Fruit fly (Drosophila melanogaster) whole organism, embryonic: Measurements from ENCODE around the gene lark.
A peak's percentile ranks its signal among the peaks of the same experiment; 100 is the strongest.

Source experiments
- Atf6 ChIP-seq: fragments of 200-800 bp; sonication (Bioruptor generic); IDR thresholded peaks from 2 replicates; pipeline ENCODE4 v1.3.6; 2022; ENCODE audit warnings: missing biosample characterization, missing genetic modification characterization
- CG10431 ChIP-seq: fragments of 200-800 bp; sonication (Bioruptor generic); optimal IDR thresholded peaks from 3 replicates; lab custom pipeline; 2018; ENCODE audit warnings: missing biosample characterization, mild to moderate bottlenecking, missing genetic modification characterization
- CG13287 ChIP-seq: fragments of 200-800 bp; sonication (Bioruptor generic); IDR thresholded peaks from 2 replicates; pipeline ENCODE4 v1.3.6; 2022; ENCODE audit warnings: missing biosample characterization, missing genetic modification characterization; ENCODE audit not compliant: partially characterized antibody
- CG13424 ChIP-seq: fragments of 200-800 bp; sonication (Bioruptor generic); optimal IDR thresholded peaks from 2 replicates; lab custom pipeline; 2019; ENCODE audit warnings: missing biosample characterization, mild to moderate bottlenecking, missing genetic modification characterization, moderate library complexity
- CG13624 ChIP-seq: fragments of 200-800 bp; sonication (Bioruptor generic); optimal IDR thresholded peaks from 2 replicates; lab custom pipeline; 2016; ENCODE audit warnings: missing biosample characterization, missing genetic modification characterization
- CG14860 ChIP-seq: fragments of 200-800 bp; sonication (Bioruptor generic); IDR thresholded peaks from 3 replicates; pipeline ENCODE4 v1.3.6; 2022; ENCODE audit warnings: missing biosample characterization, missing genetic modification characterization; ENCODE audit not compliant: partially characterized antibody
- CG17612 ChIP-seq: fragments of 200-800 bp; sonication (Bioruptor generic); IDR thresholded peaks from 2 replicates; pipeline ENCODE4 v1.3.6; 2022; ENCODE audit warnings: missing biosample characterization, missing genetic modification characterization
- CG17802 ChIP-seq: fragments of 200-800 bp; sonication (Bioruptor generic); optimal IDR thresholded peaks from 2 replicates; lab custom pipeline; 2018; ENCODE audit warnings: missing biosample characterization, mild to moderate bottlenecking, missing genetic modification characterization, moderate library complexity
- CG1792 ChIP-seq: fragments of 200-800 bp; sonication (Bioruptor generic); optimal IDR thresholded peaks from 2 replicates; lab custom pipeline; 2016; ENCODE audit warnings: missing biosample characterization, missing genetic modification characterization
- CG1832 ChIP-seq: fragments of 200-800 bp; sonication (Bioruptor generic); optimal IDR thresholded peaks from 2 replicates; lab custom pipeline; 2017; ENCODE audit warnings: missing biosample characterization, mild to moderate bottlenecking, missing genetic modification characterization, inconsistent platforms
- CG31365 ChIP-seq: fragments of 200-800 bp; sonication (Bioruptor generic); optimal IDR thresholded peaks from 2 replicates; lab custom pipeline; 2018; ENCODE audit warnings: missing biosample characterization, mild to moderate bottlenecking, missing genetic modification characterization
- CG3163 ChIP-seq: fragments of 200-800 bp; sonication (Bioruptor generic); optimal IDR thresholded peaks from 3 replicates; lab custom pipeline; 2016; ENCODE audit warnings: missing biosample characterization, missing genetic modification characterization
- CG3407 ChIP-seq: fragments of 200-800 bp; sonication (Bioruptor generic); optimal IDR thresholded peaks from 2 replicates; lab custom pipeline; 2018; ENCODE audit warnings: missing biosample characterization, mild to moderate bottlenecking, missing genetic modification characterization
- CG3847 ChIP-seq: fragments of 200-800 bp; sonication (Bioruptor generic); IDR thresholded peaks from 2 replicates; pipeline ENCODE4 v1.3.6; 2022; ENCODE audit warnings: missing biosample characterization, missing genetic modification characterization
- CG4360 ChIP-seq: fragments of 200-800 bp; sonication (Bioruptor generic); IDR thresholded peaks from 2 replicates; pipeline ENCODE4 v1.3.6; 2022; ENCODE audit warnings: missing biosample characterization, missing genetic modification characterization
- CG4730 ChIP-seq: fragments of 200-800 bp; sonication (Bioruptor generic); IDR thresholded peaks from 2 replicates; pipeline ENCODE4 v1.3.6; 2022; ENCODE audit warnings: missing biosample characterization, missing genetic modification characterization
- CG6813 ChIP-seq: fragments of 200-800 bp; sonication (Bioruptor generic); optimal IDR thresholded peaks from 2 replicates; lab custom pipeline; 2017; ENCODE audit warnings: missing biosample characterization, missing genetic modification characterization, mild to moderate bottlenecking, moderate library complexity, missing genetic modification reagents
- CG7372 ChIP-seq: fragments of 200-800 bp; sonication (Bioruptor generic); IDR thresholded peaks from 2 replicates; pipeline ENCODE4 v1.3.6; 2022; ENCODE audit warnings: missing biosample characterization, missing genetic modification characterization
- CG7839 ChIP-seq: fragments of 200-800 bp; sonication (Bioruptor generic); optimal IDR thresholded peaks from 3 replicates; lab custom pipeline; 2018; ENCODE audit warnings: missing biosample characterization, mild to moderate bottlenecking, missing genetic modification characterization, moderate library complexity
- Dek ChIP-seq: fragments of 200-800 bp; sonication (Bioruptor generic); optimal IDR thresholded peaks from 3 replicates; lab custom pipeline; 2019; ENCODE audit warnings: missing biosample characterization, mild to moderate bottlenecking, missing genetic modification characterization, moderate library complexity
- Dfd ChIP-seq, 2 experiments: fragments of >200 bp; optimal IDR thresholded peaks; 2 replicates each; lab custom pipeline; 2017; ENCODE audit warnings: missing biosample characterization in 2 of 2, missing genetic modification characterization in 2 of 2
- Dip3 ChIP-seq: fragments of 200-800 bp; sonication (Bioruptor generic); optimal IDR thresholded peaks from 3 replicates; lab custom pipeline; 2016; ENCODE audit warnings: missing biosample characterization, missing genetic modification characterization
- HmgZ ChIP-seq: fragments of 200-800 bp; sonication (Bioruptor generic); optimal IDR thresholded peaks from 2 replicates; lab custom pipeline; 2018; ENCODE audit warnings: missing biosample characterization, mild to moderate bottlenecking, missing genetic modification characterization
- Hmx ChIP-seq: fragments of 200-800 bp; sonication (Bioruptor generic); optimal IDR thresholded peaks from 2 replicates; lab custom pipeline; 2016; ENCODE audit warnings: missing biosample characterization, missing genetic modification characterization
- Jarid2 ChIP-seq: fragments of 200-800 bp; sonication (Bioruptor generic); optimal IDR thresholded peaks from 3 replicates; lab custom pipeline; 2017; ENCODE audit warnings: mild to moderate bottlenecking, missing biosample characterization, missing genetic modification reagents, missing genetic modification characterization
- NC2α ChIP-seq: fragments of 200-800 bp; sonication (Bioruptor generic); optimal IDR thresholded peaks from 2 replicates; lab custom pipeline; 2016; ENCODE audit warnings: missing biosample characterization, missing genetic modification characterization
- NFAT ChIP-seq: fragments of 200-800 bp; sonication (Bioruptor generic); IDR thresholded peaks from 2 replicates; pipeline ENCODE4 v1.3.6; 2022; ENCODE audit warnings: missing biosample characterization, missing genetic modification characterization
- Nf-YA ChIP-seq: fragments of 200-800 bp; sonication (Bioruptor generic); IDR thresholded peaks from 2 replicates; pipeline ENCODE4 v1.3.6; 2022; ENCODE audit warnings: missing biosample characterization, missing genetic modification characterization
- Pdp1 ChIP-seq, 2 experiments: fragments of 200-800 bp; sonication (Bioruptor generic); optimal IDR thresholded peaks; 3 replicates each; lab custom pipeline; 2016; ENCODE audit warnings: missing biosample characterization in 2 of 2, missing genetic modification characterization in 2 of 2, mild to moderate bottlenecking in 1 of 2, moderate library complexity in 1 of 2
- Poxn ChIP-seq: fragments of 200-800 bp; sonication (Bioruptor generic); IDR thresholded peaks from 2 replicates; pipeline ENCODE4 v1.3.6; 2022; ENCODE audit warnings: missing biosample characterization, missing genetic modification characterization
- Six4 ChIP-seq: fragments of 200-800 bp; sonication (Bioruptor generic); optimal IDR thresholded peaks from 2 replicates; lab custom pipeline; 2016; ENCODE audit warnings: missing biosample characterization, missing genetic modification characterization
- Usf ChIP-seq: fragments of 200-800 bp; sonication (Bioruptor generic); optimal IDR thresholded peaks from 2 replicates; lab custom pipeline; 2017; ENCODE audit warnings: missing genotype, missing biosample characterization, missing genetic modification characterization
- aop ChIP-seq: fragments of 200-800 bp; sonication (Bioruptor generic); IDR thresholded peaks from 2 replicates; pipeline ENCODE4 v1.3.6; 2022; ENCODE audit warnings: missing biosample characterization, missing genetic modification characterization
- cg ChIP-seq: fragments of 200-800 bp; sonication (Bioruptor generic); optimal IDR thresholded peaks from 3 replicates; lab custom pipeline; 2019; ENCODE audit warnings: missing biosample characterization, mild to moderate bottlenecking, missing genetic modification characterization, moderate library complexity
- crc ChIP-seq: fragments of 200-800 bp; sonication (Bioruptor generic); optimal IDR thresholded peaks from 2 replicates; lab custom pipeline; 2016; ENCODE audit warnings: missing biosample characterization, missing genetic modification characterization
- dan ChIP-seq: fragments of 200-800 bp; sonication (Bioruptor generic); IDR thresholded peaks from 2 replicates; pipeline ENCODE4 v1.3.6; 2022; ENCODE audit warnings: missing biosample characterization, missing genetic modification characterization
- dimm ChIP-seq: fragments of 200-800 bp; sonication (Bioruptor generic); IDR thresholded peaks from 2 replicates; pipeline ENCODE4 v1.3.6; 2022; ENCODE audit warnings: missing biosample characterization, missing genetic modification characterization
- dpn ChIP-seq, 2 experiments: fragments of 200-800 bp; sonication (Bioruptor generic); optimal IDR thresholded peaks; 3 replicates each; lab custom pipeline; 2016; ENCODE audit warnings: missing biosample characterization in 2 of 2, missing genetic modification characterization in 2 of 2
- en ChIP-seq: fragments of 200-800 bp; sonication (Bioruptor generic); optimal IDR thresholded peaks from 2 replicates; lab custom pipeline; 2016; ENCODE audit warnings: missing biosample characterization, missing genetic modification characterization
- fu2 ChIP-seq: fragments of 200-800 bp; sonication (Bioruptor generic); optimal IDR thresholded peaks from 2 replicates; lab custom pipeline; 2016; ENCODE audit warnings: missing biosample characterization, missing genetic modification characterization
- gcm2 ChIP-seq: fragments of 200-800 bp; sonication (Bioruptor generic); optimal IDR thresholded peaks from 2 replicates; lab custom pipeline; 2016; ENCODE audit warnings: missing biosample characterization, missing genetic modification characterization
- gsb ChIP-seq: fragments of 200-800 bp; sonication (Bioruptor generic); IDR thresholded peaks from 2 replicates; pipeline ENCODE4 v1.3.6; 2022; ENCODE audit warnings: missing biosample characterization, missing genetic modification characterization
- hth ChIP-seq: fragments of >200 bp; optimal IDR thresholded peaks from 2 replicates; lab custom pipeline; 2017; ENCODE audit warnings: inconsistent platforms
- jigr1 ChIP-seq: fragments of 200-800 bp; sonication (Bioruptor generic); IDR thresholded peaks from 3 replicates; pipeline ENCODE4 v1.3.6; 2022; ENCODE audit warnings: missing biosample characterization, missing genetic modification characterization
- oc ChIP-seq: fragments of 200-800 bp; sonication (Bioruptor generic); optimal IDR thresholded peaks from 2 replicates; lab custom pipeline; 2018; ENCODE audit warnings: missing biosample characterization, mild to moderate bottlenecking, missing genetic modification characterization, moderate library complexity
- otp ChIP-seq: fragments of 200-800 bp; sonication (Bioruptor generic); IDR thresholded peaks from 3 replicates; pipeline ENCODE4, ENCODE4 v1.3.6; 2022; ENCODE audit warnings: missing biosample characterization, missing genetic modification characterization
- pros ChIP-seq: fragments of 200-800 bp; sonication (Bioruptor generic); optimal IDR thresholded peaks from 3 replicates; lab custom pipeline; 2019; ENCODE audit warnings: missing biosample characterization, mild to moderate bottlenecking, missing genetic modification characterization, moderate library complexity
- slou ChIP-seq: fragments of 200-800 bp; sonication (Bioruptor generic); optimal IDR thresholded peaks from 3 replicates; lab custom pipeline; 2016; ENCODE audit warnings: missing biosample characterization, missing genetic modification characterization
- tup ChIP-seq: fragments of 200-800 bp; sonication (Bioruptor generic); optimal IDR thresholded peaks from 2 replicates; lab custom pipeline; 2016; ENCODE audit warnings: missing biosample characterization, mild to moderate bottlenecking, missing genetic modification characterization, moderate library complexity
- wor ChIP-seq: fragments of 200-800 bp; sonication (Bioruptor generic); IDR thresholded peaks from 2 replicates; pipeline ENCODE4 v1.3.6; 2022; ENCODE audit warnings: missing biosample characterization, missing genetic modification characterization
- zen2 ChIP-seq: fragments of 200-800 bp; sonication (Bioruptor generic); IDR thresholded peaks from 3 replicates; pipeline ENCODE4 v1.3.6; 2022; ENCODE audit warnings: missing biosample characterization, missing genetic modification characterization; ENCODE audit not compliant: partially characterized antibody

lark gene

dm6 chr3L:7323348-7323747 is 15.7 kb upstream of the lark start, which contains the start of the genes RhoGEF4 and Rint1 (continued):
- TF ChIP-seq CG10431 = no peak
- no peak for TF ChIP-seq pros (GFP tag; lab: Kevin White, UChicago)
- no peak for TF ChIP-seq hth (lab: Kevin White, UChicago)
- no peak for TF ChIP-seq CG3163 (GFP tag; lab: Kevin White, UChicago)
- TF ChIP-seq CG17612 (GFP tag; lab: Robert Waterston, UW) = peak; percentile 26; the same call in 1 of the 2 replicates
- no peak for TF ChIP-seq en (GFP tag; lab: Kevin White, UChicago)
- no peak for TF ChIP-seq Nf-YA (GFP tag; lab: Robert Waterston, UW)
- TF ChIP-seq zen2 = no peak
- no peak for TF ChIP-seq gsb (GFP tag; lab: Robert Waterston, UW)
- TF ChIP-seq slou (GFP tag; lab: Kevin White, UChicago) = peak; percentile 31
- no peak for TF ChIP-seq CG14860 (GFP tag; lab: Robert Waterston, UW)
- TF ChIP-seq CG1792 = no peak
- no peak for TF ChIP-seq aop
- no peak for TF ChIP-seq Hmx (GFP tag; lab: Kevin White, UChicago)
- no peak for TF ChIP-seq oc (tag; lab: Kevin White, UChicago)
- TF ChIP-seq CG3407 (GFP tag; lab: Kevin White, UChicago) = peak; percentile 10
- TF ChIP-seq NC2α = peak; percentile 2
- peak; percentile 67 for TF ChIP-seq NFAT (GFP tag; lab: Robert Waterston, UW)
- peak; percentile 56 to 77 for TF ChIP-seq dpn (GFP tag; optimal IDR thresholded peaks at IDR 0.05; lab: Kevin White, UChicago)
- TF ChIP-seq HmgZ = peak; percentile 85
- no peak for TF ChIP-seq otp (GFP tag; lab: Robert Waterston, UW)
- peak; percentile 45; the same call in 1 of the 2 replicates for TF ChIP-seq dan (GFP tag; lab: Robert Waterston, UW)
- TF ChIP-seq CG13624 = peak; percentile 47
- TF ChIP-seq CG3847 (GFP tag; lab: Robert Waterston, UW) = peak; percentile 90
- peak in 1 of 2 experiments; percentile 56 for TF ChIP-seq Pdp1 (GFP tag; optimal IDR thresholded peaks at IDR 0.05; lab: Kevin White, UChicago)
- peak; percentile 75 for TF ChIP-seq CG13424 (tag; lab: Kevin White, UChicago)
- peak; percentile 72 for TF ChIP-seq wor (GFP tag; lab: Robert Waterston, UW)
- TF ChIP-seq Atf6 (GFP tag; lab: Robert Waterston, UW) = 0 out of 2 replicates have a peak, but pooled peaks have one; percentile 62
- peak; percentile 12 for TF ChIP-seq CG17802 (tag; lab: Kevin White, UChicago)
- no peak for TF ChIP-seq Poxn (GFP tag; lab: Robert Waterston, UW)
- no peak for TF ChIP-seq cg (GFP tag; lab: Kevin White, UChicago)
- TF ChIP-seq CG7372 (GFP tag; lab: Robert Waterston, UW) = peak; percentile 58; the same call in 1 of the 2 replicates
- peak; percentile 72 for TF ChIP-seq CG7839 (tag; lab: Kevin White, UChicago)
- TF ChIP-seq CG31365 (tag; lab: Kevin White, UChicago) = no peak
- TF ChIP-seq Dfd (GFP tag; optimal IDR thresholded peaks at IDR 0.05; lab: Kevin White, UChicago) = no peak
- TF ChIP-seq Jarid2 (GFP tag; lab: Kevin White, UChicago) = no peak
- TF ChIP-seq CG13287 = peak; percentile 55; the same call in 1 of the 2 replicates
- TF ChIP-seq gcm2 (GFP tag; lab: Kevin White, UChicago) = no peak
- TF ChIP-seq CG4730 (GFP tag; lab: Robert Waterston, UW) = peak; percentile 65; the same call in 1 of the 2 replicates
- peak; percentile 75 for TF ChIP-seq Dek (tag; lab: Kevin White, UChicago)
- no peak for TF ChIP-seq CG6813
- TF ChIP-seq tup = peak; percentile 60
- TF ChIP-seq Dip3 (GFP tag; lab: Kevin White, UChicago) = peak; percentile 43
- TF ChIP-seq Six4 (GFP tag; lab: Kevin White, UChicago) = peak; percentile 28
- TF ChIP-seq fu2 = no peak
- TF ChIP-seq dimm (GFP tag; lab: Robert Waterston, UW) = peak; percentile 41; the same call in 1 of the 2 replicates
- TF ChIP-seq jigr1 (GFP tag; lab: Robert Waterston, UW) = peak; percentile 62; the same call in 2 of the 3 replicates
- no peak for TF ChIP-seq crc
- no peak for TF ChIP-seq CG1832
- no peak for TF ChIP-seq CG4360 (GFP tag; lab: Robert Waterston, UW)
- peak; percentile 59 for TF ChIP-seq Usf (GFP tag; lab: Kevin White, UChicago)
